Fruit fly (Drosophila melanogaster) whole organism, embryonic: ENCODE data around the gene CG31231.

Experiments
- CG17385 ChIP-seq: fragments of 200-800 bp; sonication (Bioruptor generic); optimal IDR thresholded peaks from 3 replicates; lab custom pipeline; 2018; ENCODE audit warnings: missing biosample characterization, mild to moderate bottlenecking, missing genetic modification characterization
- CG34376 ChIP-seq: fragments of 200-800 bp; sonication (Bioruptor generic); optimal IDR thresholded peaks from 2 replicates; lab custom pipeline; 2018; ENCODE audit warnings: missing biosample characterization, mild to moderate bottlenecking, missing genetic modification characterization
- Xrp1 ChIP-seq: fragments of 200-800 bp; sonication (Bioruptor generic); IDR thresholded peaks from 2 replicates; pipeline ENCODE4 v1.3.6; 2022; ENCODE audit warnings: missing biosample characterization, missing genetic modification characterization
- cas ChIP-seq: fragments of 200-800 bp; sonication (Bioruptor generic); IDR thresholded peaks from 2 replicates; pipeline ENCODE4 v1.3.6; 2022; ENCODE audit warnings: missing biosample characterization, missing genetic modification characterization
- ssp ChIP-seq: fragments of 200-800 bp; sonication (Bioruptor generic); IDR thresholded peaks from 2 replicates; pipeline ENCODE4 v1.3.6; 2022; ENCODE audit warnings: missing biosample characterization, missing genetic modification characterization

- TF ChIP-seq CG34376 (GFP tag; lab: Kevin White, UChicago): no peak
- TF ChIP-seq ssp (GFP tag; lab: Robert Waterston, UW): no peak
- TF ChIP-seq Xrp1 (GFP tag; lab: Robert Waterston, UW): no peak
- TF ChIP-seq CG17385 (GFP tag; lab: Kevin White, UChicago): no peak
- no peak for TF ChIP-seq cas (GFP tag; lab: Robert Waterston, UW)
Observed at dm6 chr3R:18705150-18705549, 40.0 kb downstream of the CG31231 start, which contains the start of the genes ChAT and VAChT.
